Fruit fly (Drosophila melanogaster) whole organism, embryonic: ENCODE measurements around the gene CG17325.

Experiments used
- Atf6 ChIP-seq: fragments of 200-800 bp; sonication (Bioruptor generic); IDR thresholded peaks from 2 replicates; pipeline ENCODE4 v1.3.6; 2022; ENCODE audit warnings: missing biosample characterization, missing genetic modification characterization
- CG11085 ChIP-seq: fragments of 200-800 bp; sonication (Bioruptor generic); IDR thresholded peaks from 2 replicates; pipeline ENCODE4 v1.3.6; 2022; ENCODE audit warnings: missing biosample characterization, missing genetic modification characterization
- CG17385 ChIP-seq: fragments of 200-800 bp; sonication (Bioruptor generic); optimal IDR thresholded peaks from 3 replicates; lab custom pipeline; 2018; ENCODE audit warnings: missing biosample characterization, mild to moderate bottlenecking, missing genetic modification characterization
- CG33557 ChIP-seq: fragments of 200-800 bp; sonication (Bioruptor generic); optimal IDR thresholded peaks from 2 replicates; lab custom pipeline; 2019; ENCODE audit warnings: missing biosample characterization, mild to moderate bottlenecking, missing genetic modification characterization, moderate library complexity
- lmd ChIP-seq: fragments of 200-800 bp; sonication (Bioruptor generic); IDR thresholded peaks from 2 replicates; pipeline ENCODE4 v1.3.6; 2022; ENCODE audit warnings: missing biosample characterization, missing genetic modification characterization

DNA sequence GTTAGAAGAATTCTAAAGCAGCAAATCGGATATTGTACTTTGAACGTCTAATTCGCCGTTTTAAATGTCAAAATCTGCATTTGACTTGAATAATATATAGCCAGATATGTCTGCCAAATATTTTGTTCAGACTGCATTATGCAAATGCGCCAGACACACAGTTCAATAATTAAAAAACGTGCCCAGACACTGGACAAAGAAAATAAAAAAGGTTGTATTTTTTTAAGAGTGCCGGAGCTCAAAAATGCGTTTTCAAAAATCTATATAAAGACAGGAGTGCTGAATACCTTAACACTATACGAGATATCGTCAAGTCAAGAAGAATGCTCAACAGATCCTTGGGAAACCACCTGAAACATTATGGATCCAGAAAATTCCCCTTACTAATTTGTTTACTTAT is at the start of gene CG17325, which contains the start of gene CG42305:
- TF ChIP-seq CG11085 (GFP tag; lab: Robert Waterston, UW): no peak
- TF ChIP-seq CG33557 (GFP tag; lab: Kevin White, UChicago): no peak
- TF ChIP-seq Atf6 (GFP tag; lab: Robert Waterston, UW): no peak
- TF ChIP-seq CG17385 (GFP tag; lab: Kevin White, UChicago): no peak
- no peak for TF ChIP-seq lmd (GFP tag; lab: Robert Waterston, UW)
